Worm (Caenorhabditis elegans) whole organism, L1 larva: Measurements from ENCODE around the gene H11E01.3.

Source experiments
- aha-1 ChIP-seq: fragments of 150-350 bp; optimal IDR thresholded peaks from 2 replicates; lab custom pipeline; 2014; ENCODE audit warnings: missing biosample characterization, missing genetic modification characterization
- ama-1 ChIP-seq: fragments of 150-350 bp; optimal IDR thresholded peaks from 2 replicates; lab custom pipeline; 2014
- blmp-1 ChIP-seq: fragments of 150-350 bp; optimal IDR thresholded peaks from 2 replicates; lab custom pipeline; 2014; ENCODE audit warnings: missing biosample characterization, missing genetic modification characterization
- ceh-63 ChIP-seq: fragments of 200-800 bp; sonication (Bioruptor generic); optimal IDR thresholded peaks from 2 replicates; lab custom pipeline; 2018; ENCODE audit warnings: mild to moderate bottlenecking, missing genetic modification characterization, missing compliant biosample characterization
- ceh-8 ChIP-seq: fragments of 200-800 bp; sonication (Bioruptor generic); optimal IDR thresholded peaks from 2 replicates; lab custom pipeline; 2018; ENCODE audit warnings: mild to moderate bottlenecking, missing genetic modification characterization, moderate library complexity, missing compliant biosample characterization
- ceh-82 ChIP-seq, 3 experiments: fragments of 150-350 bp in 1 of 3; sonication (generic microtip) in 2 of 3; optimal IDR thresholded peaks; 2 replicates each; lab custom pipeline; 2014 to 2017; ENCODE audit warnings: missing biosample characterization in 3 of 3, missing genetic modification characterization in 3 of 3
- ceh-88 ChIP-seq: fragments of 200-800 bp; sonication (Bioruptor generic); IDR thresholded peaks from 2 replicates; pipeline ENCODE4 v1.3.6; 2022; ENCODE audit warnings: missing genetic modification characterization, missing compliant biosample characterization
- ceh-90 ChIP-seq: sonication (generic microtip); optimal IDR thresholded peaks from 2 replicates; lab custom pipeline; 2016; ENCODE audit warnings: missing genetic modification characterization, missing compliant biosample characterization
- ces-1 ChIP-seq: fragments of 150-350 bp; optimal IDR thresholded peaks from 2 replicates; lab custom pipeline; 2014; ENCODE audit warnings: missing biosample characterization, missing genetic modification reagents, missing genetic modification characterization
- dpl-1 ChIP-seq, 3 experiments: fragments of 150-350 bp in 2 of 3; sonication (generic microtip) in 1 of 3; optimal IDR thresholded peaks; 2 replicates each; lab custom pipeline; 2014 to 2017; ENCODE audit warnings: missing biosample characterization in 3 of 3, missing genetic modification characterization in 3 of 3, missing genetic modification reagents in 3 of 3
- efl-1 ChIP-seq, 4 experiments: fragments of 150-350 bp; optimal IDR thresholded peaks in 3 of 4; peaks in 1 of 4; 1 replicate in 1 of 4; 2 replicates in 3 of 4; lab custom pipeline; 2014; ENCODE audit warnings: missing biosample characterization in 2 of 4, missing genetic modification characterization in 2 of 4, missing genetic modification reagents in 2 of 4
- fkh-10 ChIP-seq: sonication (generic microtip); optimal IDR thresholded peaks from 2 replicates; lab custom pipeline; 2017; ENCODE audit warnings: missing biosample characterization, missing genetic modification reagents, missing genetic modification characterization
- fkh-8 ChIP-seq: sonication (generic microtip); optimal IDR thresholded peaks from 2 replicates; lab custom pipeline; 2016; ENCODE audit warnings: mild to moderate bottlenecking, missing genetic modification characterization, missing compliant biosample characterization
- hpl-2 ChIP-seq: fragments of 150-350 bp; optimal IDR thresholded peaks from 2 replicates; lab custom pipeline; 2014; ENCODE audit warnings: missing biosample characterization, missing genetic modification reagents, missing genetic modification characterization
- irx-1 ChIP-seq: sonication (generic microtip); optimal IDR thresholded peaks from 2 replicates; lab custom pipeline; 2016; ENCODE audit warnings: missing genetic modification characterization, missing compliant biosample characterization
- lin-13 ChIP-seq: fragments of 150-350 bp; optimal IDR thresholded peaks from 2 replicates; lab custom pipeline; 2014; ENCODE audit warnings: missing biosample characterization, missing genetic modification reagents, missing genetic modification characterization
- lin-39 ChIP-seq: fragments of 150-350 bp; optimal IDR thresholded peaks from 2 replicates; lab custom pipeline; 2014; ENCODE audit warnings: missing biosample characterization, missing genetic modification reagents, missing genetic modification characterization
- lir-3 ChIP-seq: sonication (generic microtip); optimal IDR thresholded peaks from 2 replicates; lab custom pipeline; 2016; ENCODE audit warnings: mild to moderate bottlenecking, missing genetic modification characterization, moderate library complexity, missing compliant biosample characterization; ENCODE audit not compliant: poor library complexity
- mab-9 ChIP-seq: fragments of 200-800 bp; sonication (Bioruptor generic); IDR thresholded peaks from 2 replicates; pipeline ENCODE4 v1.3.6; 2022; ENCODE audit warnings: missing genetic modification reagents, missing genetic modification characterization, missing compliant biosample characterization
- mep-1 ChIP-seq: fragments of 150-350 bp; optimal IDR thresholded peaks from 2 replicates; lab custom pipeline; 2014; ENCODE audit warnings: missing biosample characterization, missing genetic modification characterization
- nhr-12 ChIP-seq: sonication (generic microtip); optimal IDR thresholded peaks from 2 replicates; lab custom pipeline; 2017; ENCODE audit warnings: missing biosample characterization, missing genetic modification characterization
- nhr-19 ChIP-seq: fragments of 200-800 bp; sonication (Bioruptor generic); conservative IDR thresholded peaks from 2 replicates; pipeline ENCODE4 v1.3.6; 2022; ENCODE audit warnings: missing genetic modification characterization, missing compliant biosample characterization
- nhr-20 ChIP-seq: sonication (generic microtip); optimal IDR thresholded peaks from 2 replicates; lab custom pipeline; 2016; ENCODE audit warnings: mild to moderate bottlenecking, missing genetic modification characterization, missing compliant biosample characterization
- nhr-237 ChIP-seq: fragments of 150-350 bp; optimal IDR thresholded peaks from 2 replicates; lab custom pipeline; 2014; ENCODE audit warnings: missing biosample characterization, missing genetic modification characterization
- nhr-47 ChIP-seq: sonication (generic microtip); optimal IDR thresholded peaks from 2 replicates; lab custom pipeline; 2016; ENCODE audit warnings: mild to moderate bottlenecking, missing genetic modification characterization, moderate library complexity, missing compliant biosample characterization
- nhr-71 ChIP-seq: sonication (generic microtip); optimal IDR thresholded peaks from 2 replicates; lab custom pipeline; 2016; ENCODE audit warnings: mild to moderate bottlenecking, missing genetic modification characterization, moderate library complexity, missing compliant biosample characterization
- nhr-76 ChIP-seq: sonication (generic microtip); optimal IDR thresholded peaks from 2 replicates; lab custom pipeline; 2017; ENCODE audit warnings: missing biosample characterization, missing genetic modification characterization
- nhr-77 ChIP-seq: fragments of 150-350 bp; optimal IDR thresholded peaks from 2 replicates; lab custom pipeline; 2014; ENCODE audit warnings: missing biosample characterization, missing genetic modification characterization
- nhr-85 ChIP-seq: sonication (generic microtip); peaks from one replicate; lab custom pipeline; 2016; ENCODE audit warnings: missing genetic modification characterization, inconsistent platforms, missing compliant biosample characterization
- pqm-1 ChIP-seq: sonication (generic microtip); optimal IDR thresholded peaks from 3 replicates; lab custom pipeline; 2017; ENCODE audit warnings: missing biosample characterization, missing genetic modification characterization
- sox-4 ChIP-seq: sonication (generic microtip); optimal IDR thresholded peaks from 2 replicates; lab custom pipeline; 2016; ENCODE audit warnings: missing genetic modification characterization, missing compliant biosample characterization
- unc-86 ChIP-seq: sonication (generic microtip); optimal IDR thresholded peaks from 2 replicates; lab custom pipeline; 2016; ENCODE audit warnings: missing genetic modification characterization, missing compliant biosample characterization
- vab-15 ChIP-seq: sonication (generic microtip); optimal IDR thresholded peaks from 2 replicates; lab custom pipeline; 2017; ENCODE audit warnings: missing genotype, mild to moderate bottlenecking, missing genetic modification characterization, missing compliant biosample characterization
- zip-4 ChIP-seq: fragments of 200-800 bp; sonication (Bioruptor generic); optimal IDR thresholded peaks from 2 replicates; lab custom pipeline; 2018; ENCODE audit warnings: mild to moderate bottlenecking, missing genetic modification characterization, moderate library complexity, missing compliant biosample characterization
- ztf-11 ChIP-seq, 2 experiments: sonication (generic microtip); optimal IDR thresholded peaks; 2 replicates each; lab custom pipeline; 2016 to 2017; ENCODE audit warnings: missing genetic modification characterization in 2 of 2, missing biosample characterization in 1 of 2, missing compliant biosample characterization in 1 of 2

Gene H11E01.3

ce11 chrX:1629746-1630145 lies 25.0 kb downstream of the H11E01.3 start:
- TF ChIP-seq nhr-19 (GFP tag; lab: Robert Waterston, UW) (no peak), nhr-20 (tag; lab: Kevin White, UChicago) (no peak), ceh-8 (GFP tag; lab: Kevin White, UChicago) (no peak), unc-86 (no peak), fkh-10 (GFP tag; lab: Kevin White, UChicago) (no peak), pqm-1 (tag; lab: Kevin White, UChicago) (no peak), lin-13 (no peak), fkh-8 (tag; lab: Kevin White, UChicago) (no peak), blmp-1 (no peak), nhr-237 (tag; lab: Kevin White, UChicago) (no peak), ceh-88 (GFP tag; lab: Robert Waterston, UW) (no peak), zip-4 (GFP tag; lab: Kevin White, UChicago) (no peak), ces-1 (GFP tag; lab: Kevin White, UChicago) (no peak)
- TF ChIP-seq, all 84 proteins: peak for 0

- TF ChIP-seq nhr-20 (tag; lab: Kevin White, UChicago) = no peak
- TF ChIP-seq nhr-85 (tag; lab: Kevin White, UChicago) = no peak
- TF ChIP-seq ceh-82 (tag; optimal IDR thresholded peaks at IDR 0.05; lab: Kevin White, UChicago) = no peak
- TF ChIP-seq lir-3 (tag; lab: Kevin White, UChicago) = no peak
- no peak for TF ChIP-seq nhr-47 (tag; lab: Kevin White, UChicago)
- TF ChIP-seq dpl-1 (GFP tag; optimal IDR thresholded peaks at IDR 0.05; lab: Kevin White, UChicago) = no peak
- no peak for TF ChIP-seq sox-4 (tag; lab: Kevin White, UChicago)
- no peak for TF ChIP-seq mab-9 (GFP tag; lab: Robert Waterston, UW)
- TF ChIP-seq lin-39 (tag; lab: Kevin White, UChicago) = no peak
- TF ChIP-seq nhr-71 (tag; lab: Kevin White, UChicago) = no peak
- TF ChIP-seq nhr-12 (tag; lab: Kevin White, UChicago) = no peak
- no peak for TF ChIP-seq ceh-90 (tag; lab: Kevin White, UChicago)
- no peak for TF ChIP-seq zip-4 (GFP tag; lab: Kevin White, UChicago)
- no peak for TF ChIP-seq nhr-76
- no peak for TF ChIP-seq efl-1 (optimal IDR thresholded peaks at IDR 0.05; lab: Kevin White, UChicago)
- no peak for TF ChIP-seq efl-1 (GFP tag; optimal IDR thresholded peaks at IDR 0.05 in 1 of 2; lab: Kevin White, UChicago)
Measured at ce11 chrX:1630881-1631516, 26.3 kb downstream of the H11E01.3 start, which contains the start of gene ZK380.2. ZK380.2 (plus strand) TSS chrX:1631466.

- TF ChIP-seq zip-4 (GFP tag; lab: Kevin White, UChicago) (no peak), ces-1 (GFP tag; lab: Kevin White, UChicago) (no peak), nhr-77 (no peak), ceh-63 (GFP tag; lab: Kevin White, UChicago) (no peak), ztf-11 (tag; optimal IDR thresholded peaks at IDR 0.05; lab: Kevin White, UChicago) (no peak), vab-15 (no peak), ama-1 (lab: Kevin White, UChicago) (no peak), sox-4 (tag; lab: Kevin White, UChicago) (no peak), hpl-2 (no peak), irx-1 (tag; lab: Kevin White, UChicago) (no peak), nhr-19 (GFP tag; lab: Robert Waterston, UW) (no peak)
- TF ChIP-seq, all 84 proteins: peak for 0
Measured at ce11 chrX:1643442-1644096, 38.9 kb downstream of the H11E01.3 start.

ce11 chrX:1651668-1652067 lies 47.0 kb downstream of the H11E01.3 start, which contains the start of gene ZK380.4:
ZK380.4 (minus strand) TSS chrX:1651994.
- TF ChIP-seq blmp-1 (no peak), aha-1 (tag; lab: Kevin White, UChicago) (no peak), mep-1 (tag; lab: Kevin White, UChicago) (no peak)
